Worm (Caenorhabditis elegans) whole organism, L3 larva: ENCODE measurements around the gene K11H3.5.

Experiments
- ceh-16 ChIP-seq: sonication (generic microtip); optimal IDR thresholded peaks from 2 replicates; lab custom pipeline; 2017; ENCODE audit warnings: missing biosample characterization, missing genetic modification characterization
- ceh-9 ChIP-seq: sonication (generic microtip); optimal IDR thresholded peaks from 2 replicates; lab custom pipeline; 2018; ENCODE audit warnings: missing biosample characterization, missing genetic modification characterization
- daf-12 ChIP-seq: fragments of 150-350 bp; optimal IDR thresholded peaks from 2 replicates; lab custom pipeline; 2014; ENCODE audit warnings: missing biosample characterization, missing genetic modification reagents, missing genetic modification characterization
- mml-1 ChIP-seq: fragments of 150-350 bp; sonication (generic microtip); optimal IDR thresholded peaks from 3 replicates; lab custom pipeline; 2014; ENCODE audit warnings: missing biosample characterization, missing genetic modification characterization
- nfya-1 ChIP-seq: sonication (generic microtip); optimal IDR thresholded peaks from 2 replicates; lab custom pipeline; 2017; ENCODE audit warnings: missing genetic modification characterization, mild to moderate bottlenecking, missing compliant biosample characterization, antibody characterized with exemption, moderate library complexity; ENCODE audit not compliant: insufficient read depth
- nhr-11 ChIP-seq: fragments of 150-350 bp; optimal IDR thresholded peaks from 2 replicates; lab custom pipeline; 2014; ENCODE audit warnings: missing biosample characterization, missing genetic modification characterization
- nhr-237 ChIP-seq: fragments of 150-350 bp; optimal IDR thresholded peaks from 2 replicates; lab custom pipeline; 2014; ENCODE audit warnings: missing biosample characterization, missing genetic modification characterization
- nhr-25 ChIP-seq: sonication (generic microtip); optimal IDR thresholded peaks from 2 replicates; lab custom pipeline; 2017; ENCODE audit warnings: missing biosample characterization, missing genetic modification characterization
- nhr-76 ChIP-seq: fragments of 150-350 bp; sonication (generic microtip); optimal IDR thresholded peaks from 5 replicates; lab custom pipeline; 2014; ENCODE audit warnings: missing biosample characterization, missing genetic modification characterization
- nhr-77 ChIP-seq: fragments of 150-350 bp; optimal IDR thresholded peaks from 2 replicates; lab custom pipeline; 2014; ENCODE audit warnings: missing biosample characterization, missing genetic modification characterization
- unc-39 ChIP-seq: sonication (generic microtip); optimal IDR thresholded peaks from 4 replicates; lab custom pipeline; 2017; ENCODE audit warnings: missing biosample characterization, missing genetic modification characterization
- unc-62 ChIP-seq: fragments of 150-350 bp; sonication (generic microtip); optimal IDR thresholded peaks from 4 replicates; lab custom pipeline; 2014; ENCODE audit warnings: missing biosample characterization, missing genetic modification reagents, missing genetic modification characterization
- zag-1 ChIP-seq: fragments of 150-350 bp; optimal IDR thresholded peaks from 2 replicates; lab custom pipeline; 2014; ENCODE audit warnings: missing biosample characterization, missing genetic modification characterization

- no peak for TF ChIP-seq unc-39
- TF ChIP-seq unc-62 (GFP tag; lab: Kevin White, UChicago), result no peak
- no peak for TF ChIP-seq zag-1
- TF ChIP-seq nhr-25 (tag; lab: Kevin White, UChicago), result no peak
- no peak for TF ChIP-seq ceh-9 (tag; lab: Kevin White, UChicago)
- no peak for TF ChIP-seq mml-1 (tag; lab: Kevin White, UChicago)
- no peak for TF ChIP-seq daf-12 (tag; lab: Kevin White, UChicago)
- TF ChIP-seq nhr-11 (tag; lab: Kevin White, UChicago), result no peak
- TF ChIP-seq nfya-1 (tag; lab: Kevin White, UChicago), result no peak
- TF ChIP-seq nhr-77, result no peak
- TF ChIP-seq nhr-237, result no peak
- no peak for TF ChIP-seq nhr-76 (tag; lab: Kevin White, UChicago)
- no peak for TF ChIP-seq ceh-16 (tag; lab: Kevin White, UChicago)
These were observed 23.8 kb downstream of the K11H3.5 start for ce11 chrIII:9867352-9867751.
